Worm (Caenorhabditis elegans): Measurements from ENCODE around the gene sre-49.

Gene sre-49

DNA sequence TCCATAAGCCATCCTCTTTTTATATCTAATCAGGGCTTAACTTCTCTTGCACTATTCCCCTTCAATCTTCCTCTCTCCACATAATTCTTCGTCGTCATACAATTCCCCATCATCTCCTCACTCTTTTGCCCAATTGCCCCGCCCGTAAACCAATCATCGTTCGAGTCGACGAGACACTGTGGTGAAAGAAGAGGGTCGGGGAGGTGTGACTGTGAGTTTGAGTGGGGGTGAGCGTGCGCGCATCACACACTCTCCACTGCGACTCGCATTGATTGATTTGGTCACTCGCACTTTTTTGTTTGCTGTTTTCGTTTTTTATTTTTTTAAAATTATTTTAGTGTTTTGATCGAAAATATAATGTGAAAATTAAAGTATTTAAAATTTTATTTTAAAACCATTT is 20.5 kb downstream of the sre-49 start (continued):
- TF ChIP-seq egrh-3 (GFP tag; IDR thresholded peaks at IDR 0.05) (no peak), gei-17 (GFP tag; optimal IDR thresholded peaks at IDR 0.05) (no peak), madf-8 (GFP tag; conservative IDR thresholded peaks at IDR 0.05) (no peak), rcor-1 (GFP tag; IDR thresholded peaks at IDR 0.05) (no peak), ekl-4 (GFP tag; IDR thresholded peaks at IDR 0.05) (no peak), ztf-28 (GFP tag; IDR thresholded peaks at IDR 0.05) (no peak), ceh-27 (GFP tag; optimal IDR thresholded peaks at IDR 0.05) (peak; percentile 56)

- no peak for TF ChIP-seq snpc-4 (GFP tag; optimal IDR thresholded peaks at IDR 0.05)
- no peak for TF ChIP-seq snpc-4 (tag; optimal IDR thresholded peaks at IDR 0.05)
- no peak for TF ChIP-seq Y53F4B.3 (GFP tag; IDR thresholded peaks at IDR 0.05)
- no peak for TF ChIP-seq madf-8 (GFP tag; conservative IDR thresholded peaks at IDR 0.05)
- TF ChIP-seq ztf-3 (GFP tag; optimal IDR thresholded peaks at IDR 0.05), result no peak
- no peak for TF ChIP-seq T07F8.4 (tag; optimal IDR thresholded peaks at IDR 0.05)
- TF ChIP-seq nfya-2 (GFP tag; IDR thresholded peaks at IDR 0.05), result no peak
- no peak for TF ChIP-seq pha-4 (tag; optimal IDR thresholded peaks at IDR 0.05)
- no peak for TF ChIP-seq nhr-90 (tag; optimal IDR thresholded peaks at IDR 0.05)
- no peak for TF ChIP-seq repo-1 (tag; optimal IDR thresholded peaks at IDR 0.05)
- no peak for TF ChIP-seq ccch-3 (GFP tag; optimal IDR thresholded peaks at IDR 0.05)
- no peak for TF ChIP-seq B0035.1 (tag; optimal IDR thresholded peaks at IDR 0.05)
- no peak for TF ChIP-seq tbp1 (GFP tag; optimal IDR thresholded peaks at IDR 0.05)
- no peak for TF ChIP-seq ceh-27 (GFP tag; optimal IDR thresholded peaks at IDR 0.05)
- no peak for TF ChIP-seq K12H6.12 (tag; optimal IDR thresholded peaks at IDR 0.05)
- TF ChIP-seq sdz-38 (tag; optimal IDR thresholded peaks at IDR 0.05), result no peak
- no peak for TF ChIP-seq attf-3 (GFP tag; conservative IDR thresholded peaks at IDR 0.05)
- TF ChIP-seq ets-4 (GFP tag; optimal IDR thresholded peaks at IDR 0.05), result no peak
These were observed 21.0 kb downstream of the sre-49 start, which contains the start of gene sop-2 for ce11 chrII:12339644-12340043. Gene sop-2, plus strand, starts transcription at chrII:12339944.

ce11 chrII:12341566-12342223 is 23.1 kb downstream of the sre-49 start:
- TF ChIP-seq B0019.2 (GFP tag; conservative IDR thresholded peaks at IDR 0.05), result no peak
- TF ChIP-seq lsy-27 (tag; optimal IDR thresholded peaks at IDR 0.05; ENCODE audit: borderline replicate concordance, insufficient read depth), result no peak
- TF ChIP-seq mcd-1 (GFP tag; IDR thresholded peaks at IDR 0.05), result peak; percentile 25; the same call in 1 of the 2 replicates
- TF ChIP-seq egrh-3 (GFP tag; IDR thresholded peaks at IDR 0.05), result peak; percentile 95
- TF ChIP-seq zfh-2 (GFP tag; conservative IDR thresholded peaks at IDR 0.05), result peak; percentile 93

DNA sequence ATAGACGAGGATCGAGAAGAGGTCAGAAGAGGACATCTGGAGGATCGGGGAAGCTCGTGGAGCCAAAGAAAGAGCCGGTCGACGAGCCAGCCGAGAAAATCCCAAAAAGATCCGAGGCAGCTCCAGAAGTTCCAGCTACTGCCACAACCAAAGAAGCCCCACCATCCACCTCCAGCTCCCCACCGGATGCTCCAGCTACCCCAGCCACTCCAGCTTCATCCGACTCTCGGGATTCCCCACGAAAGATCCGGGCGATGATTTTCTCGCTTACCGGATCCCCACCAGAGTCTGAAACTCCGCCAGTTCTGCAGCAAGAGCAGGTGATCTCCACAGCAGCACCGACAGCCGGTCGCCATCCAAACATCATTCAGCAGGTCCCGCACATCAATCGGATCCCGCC is 24.3 kb downstream of the sre-49 start:
- TF ChIP-seq egrh-3 (GFP tag; IDR thresholded peaks at IDR 0.05) (peak; percentile 67; the same call in 1 of the 2 replicates), lin-40 (tag; optimal IDR thresholded peaks at IDR 0.05) (no peak), attf-3 (GFP tag; conservative IDR thresholded peaks at IDR 0.05) (no peak), pbrm-1 (GFP tag; IDR thresholded peaks at IDR 0.05) (0 out of 2 replicates have a peak, but pooled peaks have one; percentile 22), Y67H2A.10 (GFP tag; conservative IDR thresholded peaks at IDR 0.05) (no peak), zfh-2 (GFP tag; conservative IDR thresholded peaks at IDR 0.05) (peak; percentile 74), B0261.1 (tag; optimal IDR thresholded peaks at IDR 0.05) (no peak), ztf-28 (GFP tag; IDR thresholded peaks at IDR 0.05) (0 out of 2 replicates have a peak, but pooled peaks have one; percentile 2)

ce11 chrII:12343710-12344109 is 25.1 kb downstream of the sre-49 start:
- no peak for TF ChIP-seq Y95B8A.8 (GFP tag; IDR thresholded peaks at IDR 0.05)
- no peak for TF ChIP-seq tbx-9 (tag; optimal IDR thresholded peaks at IDR 0.05; ENCODE audit: borderline replicate concordance)
- no peak for TF ChIP-seq zim-3 (tag; optimal IDR thresholded peaks at IDR 0.05)

Measured in whole organism, young adult.